Fruit fly (Drosophila melanogaster) whole organism, prepupa: ENCODE measurements around the gene CG5810.

Experiments
- CG10631 ChIP-seq: fragments of 200-800 bp; sonication (Bioruptor generic); optimal IDR thresholded peaks from 2 replicates; lab custom pipeline; 2016; ENCODE audit warnings: missing biosample characterization, missing genetic modification characterization
- CG10669 ChIP-seq: fragments of 200-800 bp; sonication (Bioruptor generic); optimal IDR thresholded peaks from 3 replicates; lab custom pipeline; 2018; ENCODE audit warnings: missing biosample characterization, mild to moderate bottlenecking, missing genetic modification characterization, moderate library complexity
- CG11762 ChIP-seq: fragments of 200-800 bp; sonication (Bioruptor generic); optimal IDR thresholded peaks from 3 replicates; lab custom pipeline; 2016; ENCODE audit warnings: missing biosample characterization, missing genetic modification characterization; ENCODE audit not compliant: insufficient read depth
- CG11902 ChIP-seq: fragments of 200-800 bp; sonication (Bioruptor generic); optimal IDR thresholded peaks from 3 replicates; lab custom pipeline; 2016; ENCODE audit warnings: missing biosample characterization, missing genetic modification characterization
- CG1621 ChIP-seq: fragments of 200-800 bp; sonication (Bioruptor generic); optimal IDR thresholded peaks from 3 replicates; lab custom pipeline; 2018; ENCODE audit warnings: missing biosample characterization, mild to moderate bottlenecking, missing genetic modification characterization
- CG16779 ChIP-seq: fragments of 200-800 bp; sonication (Bioruptor generic); optimal IDR thresholded peaks from 3 replicates; lab custom pipeline; 2017; ENCODE audit warnings: missing biosample characterization, mild to moderate bottlenecking, missing genetic modification characterization
- CG31627 ChIP-seq: fragments of 200-800 bp; sonication (Bioruptor generic); optimal IDR thresholded peaks from 3 replicates; lab custom pipeline; 2016; ENCODE audit warnings: missing biosample characterization, missing genetic modification characterization
- CG32006 ChIP-seq: fragments of 200-800 bp; sonication (Bioruptor generic); optimal IDR thresholded peaks from 3 replicates; lab custom pipeline; 2017; ENCODE audit warnings: missing biosample characterization, mild to moderate bottlenecking, missing genetic modification characterization
- CG34406 ChIP-seq: fragments of 200-800 bp; sonication (Bioruptor generic); optimal IDR thresholded peaks from 3 replicates; lab custom pipeline; 2016; ENCODE audit warnings: missing biosample characterization, missing genetic modification characterization
- CG3919 ChIP-seq: fragments of 200-800 bp; sonication (Bioruptor generic); optimal IDR thresholded peaks from 3 replicates; lab custom pipeline; 2016; ENCODE audit warnings: missing biosample characterization, missing genetic modification characterization
- CG4318 ChIP-seq: fragments of 200-800 bp; sonication (Bioruptor generic); optimal IDR thresholded peaks from 3 replicates; lab custom pipeline; 2017; ENCODE audit warnings: missing biosample characterization, mild to moderate bottlenecking, missing genetic modification characterization
- CG6276 ChIP-seq: fragments of 200-800 bp; sonication (Bioruptor generic); optimal IDR thresholded peaks from 2 replicates; lab custom pipeline; 2017; ENCODE audit warnings: missing biosample characterization, mild to moderate bottlenecking, missing genetic modification characterization
- CG6808 ChIP-seq: fragments of 200-800 bp; sonication (Bioruptor generic); optimal IDR thresholded peaks from 3 replicates; lab custom pipeline; 2017; ENCODE audit warnings: missing biosample characterization, missing genetic modification characterization, mild to moderate bottlenecking, moderate library complexity, missing genetic modification reagents
- CG8319 ChIP-seq: fragments of 200-800 bp; sonication (Bioruptor generic); optimal IDR thresholded peaks from 3 replicates; lab custom pipeline; 2016; ENCODE audit warnings: missing biosample characterization, missing genetic modification characterization
- CG8632 ChIP-seq: fragments of 200-800 bp; sonication (Bioruptor generic); optimal IDR thresholded peaks from 3 replicates; lab custom pipeline; 2016; ENCODE audit warnings: missing biosample characterization, missing genetic modification characterization
- CG9139 ChIP-seq: fragments of 200-800 bp; sonication (Bioruptor generic); optimal IDR thresholded peaks from 3 replicates; lab custom pipeline; 2017; ENCODE audit warnings: missing biosample characterization, mild to moderate bottlenecking, missing genetic modification characterization
- Eip75B ChIP-seq: fragments of 200-800 bp; sonication (Bioruptor generic); optimal IDR thresholded peaks from 3 replicates; lab custom pipeline; 2016; ENCODE audit warnings: missing biosample characterization, missing genetic modification characterization
- Eip78C ChIP-seq: fragments of 200-800 bp; sonication (Bioruptor generic); peaks from one replicate; lab custom pipeline; 2016; ENCODE audit warnings: missing biosample characterization, missing genetic modification characterization
- Ets21C ChIP-seq: fragments of 200-800 bp; sonication (Bioruptor generic); optimal IDR thresholded peaks from 3 replicates; lab custom pipeline; 2016; ENCODE audit warnings: missing biosample characterization, missing genetic modification characterization
- Gug ChIP-seq: fragments of 200-800 bp; sonication (Bioruptor generic); IDR thresholded peaks from 2 replicates; pipeline ENCODE4 v1.3.6; 2022; ENCODE audit warnings: missing biosample characterization, missing genetic modification characterization
- Hr38 ChIP-seq: sonication (Bioruptor generic); optimal IDR thresholded peaks from 2 replicates; lab custom pipeline; 2016; ENCODE audit warnings: missing biosample characterization, missing genetic modification characterization
- Hr4 ChIP-seq: fragments of 200-800 bp; sonication (Bioruptor generic); optimal IDR thresholded peaks from 3 replicates; lab custom pipeline; 2016; ENCODE audit warnings: missing biosample characterization, missing genetic modification characterization
- Lpt ChIP-seq: fragments of 200-800 bp; sonication (Bioruptor generic); optimal IDR thresholded peaks from 3 replicates; lab custom pipeline; 2016; ENCODE audit warnings: missing biosample characterization, missing genetic modification characterization
- Met ChIP-seq: fragments of 200-800 bp; sonication (Bioruptor generic); optimal IDR thresholded peaks from 3 replicates; lab custom pipeline; 2016; ENCODE audit warnings: missing biosample characterization, missing genetic modification characterization
- Smox ChIP-seq: fragments of 200-800 bp; sonication (Bioruptor generic); optimal IDR thresholded peaks from 3 replicates; lab custom pipeline; 2016; ENCODE audit warnings: missing biosample characterization, missing genetic modification characterization
- Sox15 ChIP-seq: fragments of 200-800 bp; sonication (Bioruptor generic); optimal IDR thresholded peaks from 3 replicates; lab custom pipeline; 2016; ENCODE audit warnings: missing biosample characterization, missing genetic modification characterization
- acj6 ChIP-seq: fragments of 200-800 bp; sonication (Bioruptor generic); optimal IDR thresholded peaks from 3 replicates; lab custom pipeline; 2016; ENCODE audit warnings: missing biosample characterization, missing genetic modification characterization
- cyc ChIP-seq: fragments of 200-800 bp; sonication (Bioruptor generic); optimal IDR thresholded peaks from 3 replicates; lab custom pipeline; 2016; ENCODE audit warnings: missing biosample characterization, missing genetic modification characterization
- dac ChIP-seq: fragments of 200-800 bp; sonication (Bioruptor generic); optimal IDR thresholded peaks from 2 replicates; lab custom pipeline; 2017; ENCODE audit warnings: missing biosample characterization, mild to moderate bottlenecking, missing genetic modification characterization
- eg ChIP-seq: fragments of 200-800 bp; sonication (Bioruptor generic); IDR thresholded peaks from 3 replicates; pipeline ENCODE4 v1.3.6; 2022; ENCODE audit warnings: missing biosample characterization, missing genetic modification characterization
- fd59A ChIP-seq: fragments of 200-800 bp; sonication (Bioruptor generic); optimal IDR thresholded peaks from 2 replicates; lab custom pipeline; 2017; ENCODE audit warnings: missing biosample characterization, mild to moderate bottlenecking, missing genetic modification characterization, missing genetic modification reagents
- fd85E ChIP-seq: fragments of 200-800 bp; sonication (Bioruptor generic); optimal IDR thresholded peaks from 3 replicates; lab custom pipeline; 2016; ENCODE audit warnings: missing biosample characterization, missing genetic modification characterization
- lz ChIP-seq: fragments of 200-800 bp; sonication (Bioruptor generic); optimal IDR thresholded peaks from 3 replicates; lab custom pipeline; 2016; ENCODE audit warnings: missing biosample characterization, missing genetic modification characterization
- net ChIP-seq: fragments of 200-800 bp; sonication (Bioruptor generic); optimal IDR thresholded peaks from 3 replicates; lab custom pipeline; 2016; ENCODE audit warnings: missing biosample characterization, missing genetic modification characterization
- pdm3 ChIP-seq: fragments of 200-800 bp; sonication (Bioruptor generic); optimal IDR thresholded peaks from 3 replicates; lab custom pipeline; 2016; ENCODE audit warnings: missing biosample characterization, missing genetic modification characterization
- salr ChIP-seq, 2 experiments: fragments of 200-800 bp; sonication (Bioruptor generic); optimal IDR thresholded peaks; 3 replicates each; lab custom pipeline; 2016 to 2018; ENCODE audit warnings: missing biosample characterization in 2 of 2, missing genetic modification characterization in 2 of 2, mild to moderate bottlenecking in 1 of 2
- spab ChIP-seq: fragments of 200-800 bp; sonication (Bioruptor generic); optimal IDR thresholded peaks from 2 replicates; lab custom pipeline; 2017; ENCODE audit warnings: missing biosample characterization, mild to moderate bottlenecking, missing genetic modification characterization, missing genetic modification reagents
- ss ChIP-seq, 2 experiments: fragments of 200-800 bp; sonication (Bioruptor generic); optimal IDR thresholded peaks; 2 replicates in 1 of 2; 3 replicates in 1 of 2; lab custom pipeline; 2017 to 2018; ENCODE audit warnings: mild to moderate bottlenecking in 2 of 2, missing biosample characterization in 2 of 2, missing genetic modification characterization in 2 of 2, moderate library complexity in 1 of 2
- svp ChIP-seq: fragments of 200-800 bp; sonication (Bioruptor generic); peaks from one replicate; lab custom pipeline; 2016; ENCODE audit warnings: missing biosample characterization, missing genetic modification characterization
- topi ChIP-seq: fragments of 200-800 bp; sonication (Bioruptor generic); optimal IDR thresholded peaks from 3 replicates; lab custom pipeline; 2016; ENCODE audit warnings: missing biosample characterization, missing genetic modification characterization

CG5810 gene

DNA sequence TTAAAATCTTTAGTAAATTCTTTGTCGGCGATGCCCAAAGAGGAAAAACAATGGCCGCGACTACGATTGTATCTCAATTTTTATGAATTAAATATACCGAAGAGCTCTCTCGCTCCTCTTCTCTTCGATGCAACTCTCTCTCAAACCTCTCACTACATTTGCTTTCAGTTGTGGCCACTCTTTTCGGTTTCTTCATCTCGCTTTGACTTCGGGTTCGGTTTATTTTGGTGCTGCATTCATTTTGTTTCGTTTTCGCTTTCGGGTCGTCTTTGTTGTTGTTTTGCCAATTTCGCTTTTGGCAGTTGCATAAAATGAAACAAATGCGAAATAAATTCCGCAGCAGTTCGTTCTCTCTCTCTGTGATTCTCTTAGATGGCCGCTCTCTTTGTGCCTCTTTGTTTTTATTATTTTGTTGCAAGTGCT lies 10.7 kb upstream of the CG5810 start (continued):
- TF ChIP-seq CG10631 (no peak), fd85E (GFP tag; lab: Kevin White, UChicago) (peak; percentile 79), CG6808 (GFP tag; lab: Kevin White, UChicago) (peak; percentile 93), Hr38 (GFP tag; lab: Kevin White, UChicago) (no peak), Hr4 (GFP tag; lab: Kevin White, UChicago) (peak; percentile 61), CG10669 (GFP tag; lab: Kevin White, UChicago) (peak; percentile 76), spab (GFP tag; lab: Kevin White, UChicago) (peak; percentile 56), eg (GFP tag; lab: Robert Waterston, UW) (peak; percentile 95), Eip78C (GFP tag; lab: Kevin White, UChicago) (peak; percentile 91), net (GFP tag; lab: Kevin White, UChicago) (peak; percentile 86), ss (GFP tag; optimal IDR thresholded peaks at IDR 0.05; lab: Kevin White, UChicago) (peak; percentile 84 to 96), CG31627 (GFP tag; lab: Kevin White, UChicago) (no peak), salr (GFP tag; optimal IDR thresholded peaks at IDR 0.05; lab: Kevin White, UChicago) (peak; percentile 47 to 75), dac (GFP tag; lab: Kevin White, UChicago) (peak; percentile 69), pdm3 (GFP tag; lab: Kevin White, UChicago) (peak; percentile 39), CG3919 (GFP tag; lab: Kevin White, UChicago) (peak; percentile 77), Met (GFP tag; lab: Kevin White, UChicago) (peak; percentile 50), CG6276 (GFP tag; lab: Kevin White, UChicago) (peak; percentile 98), topi (GFP tag; lab: Kevin White, UChicago) (peak; percentile 67)
- TF ChIP-seq, all 60 proteins: peak for 48

DNA sequence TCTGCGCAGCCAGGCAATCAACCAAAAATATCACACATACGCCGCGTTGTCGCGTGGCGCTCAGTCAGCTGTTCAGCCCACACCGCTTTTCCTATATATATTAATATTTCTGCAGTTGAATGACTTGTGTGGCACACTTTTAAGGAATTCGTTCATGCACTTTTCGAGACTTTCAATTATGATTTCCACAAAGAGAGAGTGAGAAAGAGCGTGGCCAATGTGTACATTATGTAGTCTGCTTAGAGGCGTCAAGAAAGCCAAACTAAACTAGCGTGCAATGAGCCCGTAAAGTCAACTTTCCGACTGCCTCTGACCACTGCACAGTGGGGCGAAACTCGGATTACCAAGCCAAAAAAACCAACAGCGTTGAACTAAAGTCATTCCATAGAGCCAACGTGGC lies 9.4 kb upstream of the CG5810 start:
- TF ChIP-seq spab (GFP tag; lab: Kevin White, UChicago): no peak
- no peak for TF ChIP-seq Smox
- TF ChIP-seq eg (GFP tag; lab: Robert Waterston, UW): 0 out of 3 replicates have a peak, but pooled peaks have one; percentile 32
- no peak for TF ChIP-seq fd85E (GFP tag; lab: Kevin White, UChicago)
- TF ChIP-seq Eip78C (GFP tag; lab: Kevin White, UChicago): peak; percentile 72

DNA sequence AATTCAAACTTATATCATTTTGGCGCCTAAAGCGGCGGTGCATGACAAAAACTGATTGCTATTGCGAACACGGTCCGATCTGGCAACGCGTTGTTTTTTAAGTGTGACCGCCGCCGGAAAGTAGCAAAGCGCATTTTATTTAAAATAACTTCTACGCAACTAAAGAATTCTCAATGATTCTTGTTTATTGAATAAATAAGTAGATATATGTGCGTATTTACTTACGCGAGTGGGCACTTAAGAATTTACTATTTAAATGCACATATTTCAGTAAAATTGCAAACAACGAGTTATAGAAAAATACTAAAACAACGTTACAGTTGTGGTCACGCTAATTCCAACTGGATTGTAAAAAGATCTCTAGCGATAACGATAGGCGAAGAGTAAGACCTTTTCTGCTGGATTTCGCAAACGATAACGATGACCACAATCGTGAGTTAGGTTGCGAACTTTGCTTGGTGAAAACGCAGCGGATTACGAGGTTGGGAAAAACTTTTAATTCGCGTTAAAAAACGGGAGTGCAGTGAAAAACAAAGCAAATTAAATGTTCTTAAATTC lies 7.6 kb upstream of the CG5810 start:
- TF ChIP-seq svp (GFP tag; lab: Kevin White, UChicago) (peak; percentile 74), lz (GFP tag; lab: Kevin White, UChicago) (peak; percentile 3), CG10669 (GFP tag; lab: Kevin White, UChicago) (no peak), CG8632 (GFP tag; lab: Kevin White, UChicago) (peak; percentile 6), CG31627 (GFP tag; lab: Kevin White, UChicago) (peak; percentile 26), CG11762 (GFP tag; lab: Kevin White, UChicago) (no peak)

DNA sequence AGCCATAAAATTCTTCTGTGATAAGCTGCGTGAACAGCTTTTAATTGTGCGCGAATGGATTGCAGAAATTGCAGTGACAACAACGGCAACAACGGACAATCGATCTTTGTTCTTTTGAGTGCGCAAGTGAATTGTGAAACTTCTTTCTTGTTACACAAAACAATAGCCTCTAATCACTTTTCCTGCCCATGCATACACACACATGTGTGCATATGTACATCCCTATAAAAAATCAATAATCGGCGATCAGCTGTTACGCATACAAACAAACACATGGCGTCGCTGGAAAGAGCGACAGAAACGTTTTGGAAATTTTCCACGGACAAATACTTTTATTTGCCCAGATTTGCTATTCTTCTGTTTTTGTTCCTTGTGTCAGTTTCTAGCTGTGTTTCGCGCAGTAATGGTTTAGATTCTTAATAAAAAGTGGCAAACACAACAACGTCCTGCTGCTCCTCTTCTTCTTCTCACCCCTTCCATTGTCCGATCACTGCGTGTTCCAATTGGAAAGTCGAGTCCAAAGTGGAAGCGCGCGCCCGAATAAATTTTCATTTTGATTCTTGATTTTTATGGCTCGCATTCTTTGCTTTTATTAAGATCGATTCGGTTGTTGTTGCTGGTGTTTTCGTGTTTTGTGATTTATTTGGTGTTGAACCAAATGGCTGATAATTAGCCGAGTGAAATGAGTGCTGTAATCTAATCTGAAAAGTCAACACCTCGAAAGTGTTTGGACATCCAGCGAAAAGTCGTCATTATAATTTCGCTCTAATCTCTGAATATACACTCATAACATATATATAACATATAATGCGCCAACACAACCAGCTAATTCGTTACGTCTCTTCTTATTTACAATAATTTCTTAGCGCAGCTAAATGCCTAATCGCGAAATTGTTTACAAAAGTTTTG lies 6.8 kb upstream of the CG5810 start:
- TF ChIP-seq Met (GFP tag; lab: Kevin White, UChicago) (no peak), svp (GFP tag; lab: Kevin White, UChicago) (no peak), fd59A (GFP tag; lab: Kevin White, UChicago) (no peak), CG8319 (GFP tag; lab: Kevin White, UChicago) (no peak), CG8632 (GFP tag; lab: Kevin White, UChicago) (no peak), CG11902 (no peak), CG9139 (GFP tag; lab: Kevin White, UChicago) (peak; percentile 17), CG6808 (GFP tag; lab: Kevin White, UChicago) (no peak), net (GFP tag; lab: Kevin White, UChicago) (no peak), cyc (no peak), Gug (GFP tag; lab: Robert Waterston, UW) (no peak), CG6276 (GFP tag; lab: Kevin White, UChicago) (no peak), CG32006 (GFP tag; lab: Kevin White, UChicago) (no peak), CG34406 (GFP tag; lab: Kevin White, UChicago) (no peak), acj6 (GFP tag; lab: Kevin White, UChicago) (no peak), CG1621 (no peak), Lpt (GFP tag; lab: Kevin White, UChicago) (no peak), fd85E (GFP tag; lab: Kevin White, UChicago) (no peak), CG16779 (tag; lab: Kevin White, UChicago) (peak; percentile 4), CG4318 (GFP tag; lab: Kevin White, UChicago) (no peak), Eip78C (GFP tag; lab: Kevin White, UChicago) (peak; percentile 60), CG11762 (GFP tag; lab: Kevin White, UChicago) (no peak), Eip75B (no peak), dac (GFP tag; lab: Kevin White, UChicago) (no peak), Sox15 (GFP tag; lab: Kevin White, UChicago) (no peak), eg (GFP tag; lab: Robert Waterston, UW) (no peak), Ets21C (GFP tag; lab: Kevin White, UChicago) (no peak), Hr4 (GFP tag; lab: Kevin White, UChicago) (no peak)
